Worm (Caenorhabditis elegans) whole organism, young adult: Measurements from ENCODE around the gene R11E3.1.

Experiments used
- C06A6.2 ChIP-seq: fragments of 200-800 bp; sonication (Bioruptor generic); conservative IDR thresholded peaks from 2 replicates; pipeline ENCODE4 v1.3.6; 2022; ENCODE audit warnings: missing genetic modification characterization, missing compliant biosample characterization
- F22D6.2 ChIP-seq: sonication (generic microtip); optimal IDR thresholded peaks from 2 replicates; lab custom pipeline; 2016; ENCODE audit warnings: mild to moderate bottlenecking, missing genetic modification characterization, missing compliant biosample characterization
- F33H1.4 ChIP-seq: fragments of 200-800 bp; sonication (Bioruptor generic); IDR thresholded peaks from 2 replicates; pipeline ENCODE4 v1.3.6; 2022; ENCODE audit warnings: missing genetic modification reagents, missing genetic modification characterization, missing compliant biosample characterization
- F49E8.2 ChIP-seq: sonication (generic microtip); optimal IDR thresholded peaks from 3 replicates; lab custom pipeline; 2017; ENCODE audit warnings: missing genetic modification characterization, mild to moderate bottlenecking, missing compliant biosample characterization, antibody characterized with exemption, moderate library complexity; ENCODE audit not compliant: insufficient read depth
- F55B11.4 ChIP-seq: sonication (generic microtip); optimal IDR thresholded peaks from 2 replicates; lab custom pipeline; 2016; ENCODE audit warnings: missing compliant biosample characterization, missing genetic modification characterization, borderline replicate concordance; ENCODE audit not compliant: insufficient read depth
- K11D2.4 ChIP-seq: fragments of 200-800 bp; sonication (Bioruptor generic); IDR thresholded peaks from 2 replicates; pipeline ENCODE4 v1.3.6; 2022; ENCODE audit warnings: missing genetic modification reagents, missing genetic modification characterization, missing compliant biosample characterization
- T26A5.8 ChIP-seq: sonication (generic microtip); optimal IDR thresholded peaks from 2 replicates; lab custom pipeline; 2016; ENCODE audit warnings: missing genetic modification characterization, missing compliant biosample characterization
- Y53F4B.3 ChIP-seq: fragments of 200-800 bp; sonication (Bioruptor generic); IDR thresholded peaks from 2 replicates; pipeline ENCODE4 v1.3.6; 2022; ENCODE audit warnings: missing genetic modification reagents, missing genetic modification characterization, missing compliant biosample characterization
- Y53G8AR.9 ChIP-seq: fragments of 200-800 bp; sonication (Bioruptor generic); conservative IDR thresholded peaks from 2 replicates; pipeline ENCODE4 v1.3.6; 2022; ENCODE audit warnings: missing genetic modification reagents, missing genetic modification characterization, missing compliant biosample characterization
- Y67H2A.10 ChIP-seq: fragments of 200-800 bp; sonication (Bioruptor generic); conservative IDR thresholded peaks from 2 replicates; pipeline ENCODE4 v1.3.6; 2022; ENCODE audit warnings: missing genetic modification reagents, missing genetic modification characterization, missing compliant biosample characterization
- attf-3 ChIP-seq: fragments of 200-800 bp; sonication (Bioruptor generic); conservative IDR thresholded peaks from 2 replicates; pipeline ENCODE4 v1.3.6; 2022; ENCODE audit warnings: missing genetic modification reagents, missing genetic modification characterization, missing compliant biosample characterization
- cebp-1 ChIP-seq, 2 experiments: fragments of 200-800 bp in 1 of 2; sonication (Bioruptor generic) in 1 of 2; sonication (generic microtip) in 1 of 2; IDR thresholded peaks in 1 of 2; optimal IDR thresholded peaks in 1 of 2; 2 replicates each; pipeline versions ENCODE4 v1.3.6 to Lab custom; 2017 to 2022; ENCODE audit warnings: missing compliant biosample characterization in 2 of 2, missing genetic modification characterization in 2 of 2, mild to moderate bottlenecking in 1 of 2, missing genetic modification reagents in 1 of 2, moderate library complexity in 1 of 2
- ceh-100 ChIP-seq: fragments of 200-800 bp; sonication (Bioruptor generic); IDR thresholded peaks from 2 replicates; pipeline ENCODE4 v1.3.6; 2022; ENCODE audit warnings: missing genetic modification reagents, missing genetic modification characterization, missing compliant biosample characterization
- ceh-27 ChIP-seq: fragments of 200-800 bp; sonication (Bioruptor generic); optimal IDR thresholded peaks from 2 replicates; lab custom pipeline; 2018; ENCODE audit warnings: mild to moderate bottlenecking, missing genetic modification characterization, moderate library complexity, missing compliant biosample characterization
- ceh-40 ChIP-seq: fragments of 200-800 bp; sonication (Bioruptor generic); IDR thresholded peaks from 2 replicates; pipeline ENCODE4 v1.3.6; 2022; ENCODE audit warnings: missing genetic modification characterization, missing compliant biosample characterization
- die-1 ChIP-seq: sonication (generic microtip); optimal IDR thresholded peaks from 2 replicates; lab custom pipeline; 2016; ENCODE audit warnings: missing genotype, mild to moderate bottlenecking, missing genetic modification characterization, missing compliant biosample characterization
- dpl-1 ChIP-seq: fragments of 150-350 bp; optimal IDR thresholded peaks from 2 replicates; lab custom pipeline; 2014; ENCODE audit warnings: missing biosample characterization, missing genetic modification reagents, missing genetic modification characterization
- efl-1 ChIP-seq: fragments of 150-350 bp; optimal IDR thresholded peaks from 2 replicates; lab custom pipeline; 2014; ENCODE audit warnings: missing biosample characterization, missing genetic modification reagents, missing genetic modification characterization
- gei-17 ChIP-seq: fragments of 200-800 bp; sonication (Bioruptor generic); optimal IDR thresholded peaks from 2 replicates; lab custom pipeline; 2018; ENCODE audit warnings: mild to moderate bottlenecking, missing genetic modification characterization, missing compliant biosample characterization
- hlh-12 ChIP-seq: sonication (generic microtip); optimal IDR thresholded peaks from 2 replicates; lab custom pipeline; 2016; ENCODE audit warnings: missing genetic modification characterization, missing compliant biosample characterization
- hlh-26 ChIP-seq: fragments of 200-800 bp; sonication (Bioruptor generic); conservative IDR thresholded peaks from 2 replicates; pipeline ENCODE4 v1.3.6; 2022; ENCODE audit warnings: missing genetic modification reagents, missing genetic modification characterization, missing compliant biosample characterization
- hmg-1.2 ChIP-seq: fragments of 200-800 bp; sonication (Bioruptor generic); IDR thresholded peaks from 2 replicates; pipeline ENCODE4 v1.3.6; 2022; ENCODE audit warnings: missing genetic modification reagents, missing genetic modification characterization, missing compliant biosample characterization
- hmg-20 ChIP-seq: fragments of 200-800 bp; sonication (Bioruptor generic); IDR thresholded peaks from 2 replicates; pipeline ENCODE4 v1.3.6; 2022; ENCODE audit warnings: missing genetic modification reagents, missing genetic modification characterization, missing compliant biosample characterization
- hsf-1 ChIP-seq: fragments of 200-800 bp; sonication (Bioruptor generic); IDR thresholded peaks from 2 replicates; pipeline ENCODE4 v1.3.6; 2022; ENCODE audit warnings: missing genetic modification reagents, missing genetic modification characterization, missing compliant biosample characterization
- lag-1 ChIP-seq: fragments of 200-800 bp; sonication (Bioruptor generic); IDR thresholded peaks from 2 replicates; pipeline ENCODE4 v1.3.6; 2022; ENCODE audit warnings: missing genetic modification reagents, missing genetic modification characterization, missing compliant biosample characterization
- let-526 ChIP-seq: fragments of 200-800 bp; sonication (Bioruptor generic); IDR thresholded peaks from 2 replicates; pipeline ENCODE4 v1.3.6; 2022; ENCODE audit warnings: missing genetic modification reagents, missing genetic modification characterization, missing compliant biosample characterization
- lin-35 ChIP-seq, 3 experiments: fragments of 150-350 bp in 2 of 3; sonication (generic microtip) in 1 of 3; optimal IDR thresholded peaks; 2 replicates each; lab custom pipeline; 2014 to 2018; ENCODE audit warnings: missing biosample characterization in 3 of 3, missing genetic modification characterization in 3 of 3, missing genetic modification reagents in 3 of 3
- lin-40 ChIP-seq: sonication (generic microtip); optimal IDR thresholded peaks from 2 replicates; lab custom pipeline; 2016; ENCODE audit warnings: missing genetic modification characterization, mild to moderate bottlenecking, missing compliant biosample characterization, missing genotype, missing genetic modification reagents
- lir-1 ChIP-seq: fragments of 200-800 bp; sonication (Bioruptor generic); conservative IDR thresholded peaks from 2 replicates; pipeline ENCODE4 v1.3.6; 2022; ENCODE audit warnings: missing genetic modification reagents, missing genetic modification characterization, missing compliant biosample characterization
- lsy-27 ChIP-seq: sonication (generic microtip); optimal IDR thresholded peaks from 2 replicates; lab custom pipeline; 2017; ENCODE audit warnings: missing genetic modification characterization, mild to moderate bottlenecking, missing compliant biosample characterization, antibody characterized with exemption, missing genotype, borderline replicate concordance; ENCODE audit not compliant: insufficient read depth
- madf-10 ChIP-seq: sonication (generic microtip); optimal IDR thresholded peaks from 2 replicates; lab custom pipeline; 2016; ENCODE audit warnings: mild to moderate bottlenecking, missing genetic modification characterization, missing compliant biosample characterization
- madf-6 ChIP-seq: fragments of 200-800 bp; sonication (Bioruptor generic); IDR thresholded peaks from 2 replicates; pipeline ENCODE4 v1.3.6; 2022; ENCODE audit warnings: missing genetic modification reagents, missing genetic modification characterization, missing compliant biosample characterization
- mcd-1 ChIP-seq: fragments of 200-800 bp; sonication (Bioruptor generic); IDR thresholded peaks from 2 replicates; pipeline ENCODE4 v1.3.6; 2022; ENCODE audit warnings: missing genetic modification reagents, missing genetic modification characterization, missing compliant biosample characterization
- nfya-1 ChIP-seq: sonication (generic microtip); optimal IDR thresholded peaks from 2 replicates; lab custom pipeline; 2017; ENCODE audit warnings: antibody characterized with exemption, missing compliant biosample characterization, missing genetic modification characterization, borderline replicate concordance; ENCODE audit not compliant: insufficient read depth
- nfyb-1 ChIP-seq: fragments of 200-800 bp; sonication (Bioruptor generic); IDR thresholded peaks from 2 replicates; pipeline ENCODE4 v1.3.6; 2022; ENCODE audit warnings: missing genetic modification reagents, missing genetic modification characterization, missing compliant biosample characterization
- nhr-120 ChIP-seq: fragments of 200-800 bp; sonication (Bioruptor generic); IDR thresholded peaks from 2 replicates; pipeline ENCODE4 v1.3.6; 2022; ENCODE audit warnings: missing genetic modification characterization, missing compliant biosample characterization
- nhr-179 ChIP-seq: sonication (generic microtip); optimal IDR thresholded peaks from 2 replicates; lab custom pipeline; 2016; ENCODE audit warnings: mild to moderate bottlenecking, missing genetic modification characterization, missing compliant biosample characterization
- nhr-90 ChIP-seq: sonication (generic microtip); optimal IDR thresholded peaks from 2 replicates; lab custom pipeline; 2016; ENCODE audit warnings: missing genotype, mild to moderate bottlenecking, missing genetic modification characterization, missing compliant biosample characterization
- pbrm-1 ChIP-seq: fragments of 200-800 bp; sonication (Bioruptor generic); IDR thresholded peaks from 2 replicates; pipeline ENCODE4 v1.3.6; 2022; ENCODE audit warnings: missing genetic modification reagents, missing genetic modification characterization, missing compliant biosample characterization
- pha-4 ChIP-seq: fragments of 150-350 bp; sonication (generic microtip); optimal IDR thresholded peaks from 2 replicates; lab custom pipeline; 2014; ENCODE audit warnings: missing biosample characterization, missing genetic modification reagents, missing genetic modification characterization
- rec-8 ChIP-seq, 2 experiments: sonication (generic microtip); optimal IDR thresholded peaks; 2 replicates each; lab custom pipeline; 2016; ENCODE audit warnings: mild to moderate bottlenecking in 2 of 2, missing genetic modification characterization in 2 of 2, missing genetic modification reagents in 2 of 2, missing genotype in 2 of 2, missing biosample characterization in 1 of 2, missing compliant biosample characterization in 1 of 2, moderate library complexity in 1 of 2
- rpc-1 ChIP-seq, 2 experiments: fragments of 150-350 bp in 1 of 2; sonication (generic microtip) in 1 of 2; optimal IDR thresholded peaks; 2 replicates each; lab custom pipeline; 2014 to 2018; ENCODE audit warnings: missing biosample characterization in 1 of 2, missing genetic modification characterization in 1 of 2, missing genetic modification reagents in 1 of 2, missing genotype in 1 of 2
- snpc-1.1 ChIP-seq: sonication (generic microtip); optimal IDR thresholded peaks from 2 replicates; lab custom pipeline; 2017; ENCODE audit warnings: missing genetic modification characterization, mild to moderate bottlenecking, missing compliant biosample characterization, antibody characterized with exemption, moderate library complexity, missing genotype, missing genetic modification reagents; ENCODE audit not compliant: insufficient read depth
- xnd-1 ChIP-seq: sonication (generic microtip); optimal IDR thresholded peaks from 2 replicates; lab custom pipeline; 2016; ENCODE audit warnings: missing genotype, missing genetic modification reagents, missing genetic modification characterization, missing compliant biosample characterization
- ztf-22 ChIP-seq: fragments of 200-800 bp; sonication (Bioruptor generic); optimal IDR thresholded peaks from 2 replicates; lab custom pipeline; 2018; ENCODE audit warnings: mild to moderate bottlenecking, missing genetic modification characterization, moderate library complexity, missing compliant biosample characterization
- ztf-28 ChIP-seq: fragments of 200-800 bp; sonication (Bioruptor generic); IDR thresholded peaks from 2 replicates; pipeline ENCODE4 v1.3.6; 2022; ENCODE audit warnings: missing genetic modification reagents, missing genetic modification characterization, missing compliant biosample characterization

R11E3.1 gene

ce11 chrIV:4749728-4750278 is 39.7 kb upstream of the R11E3.1 start, which contains the start of the genes rpl-20 and Y17G9B.5:
TSS of gene rpl-20 (minus strand) at chrIV:4749778.
TSS of gene Y17G9B.5 (plus strand) at chrIV:4750240.
- peak; percentile 98 for TF ChIP-seq hmg-20 (GFP tag; lab: Robert Waterston, UW)
- TF ChIP-seq Y53F4B.3 (GFP tag; lab: Robert Waterston, UW) = peak; percentile 91
- no peak for TF ChIP-seq F55B11.4
- peak; percentile 98 for TF ChIP-seq F49E8.2 (tag; lab: Kevin White, UChicago)
- TF ChIP-seq hlh-26 (GFP tag; lab: Robert Waterston, UW) = no peak
- peak; percentile 96 for TF ChIP-seq dpl-1 (GFP tag; lab: Kevin White, UChicago)
- no peak for TF ChIP-seq nhr-179 (tag; lab: Kevin White, UChicago)
- peak; percentile 100 for TF ChIP-seq K11D2.4 (GFP tag; lab: Robert Waterston, UW)
- peak; percentile 95 for TF ChIP-seq ztf-28 (GFP tag; lab: Robert Waterston, UW)
- TF ChIP-seq hmg-1.2 (GFP tag; lab: Robert Waterston, UW) = peak; percentile 97
- TF ChIP-seq hsf-1 (GFP tag; lab: Robert Waterston, UW) = peak; percentile 97
- TF ChIP-seq efl-1 (GFP tag; lab: Kevin White, UChicago) = peak; percentile 93
- TF ChIP-seq hlh-12 (tag; lab: Kevin White, UChicago) = no peak
- peak; percentile 99 for TF ChIP-seq lin-40 (tag; lab: Kevin White, UChicago)
- TF ChIP-seq mcd-1 (GFP tag; lab: Robert Waterston, UW) = peak; percentile 100
- peak; percentile 90; the same call in 1 of the 2 replicates for TF ChIP-seq lag-1 (GFP tag; lab: Robert Waterston, UW)
- TF ChIP-seq lin-35 (GFP tag; optimal IDR thresholded peaks at IDR 0.05; lab: Kevin White, UChicago) = peak; percentile 49 to 100 (median 90)
- peak; percentile 99 for TF ChIP-seq ceh-27
- peak; percentile 45 for TF ChIP-seq rpc-1 (optimal IDR thresholded peaks at IDR 0.05; lab: Kevin White, UChicago)
- peak; percentile 14 for TF ChIP-seq rpc-1 (tag; optimal IDR thresholded peaks at IDR 0.05; lab: Kevin White, UChicago)
- TF ChIP-seq nfya-1 = no peak
- peak; percentile 99 for TF ChIP-seq nfyb-1 (GFP tag; lab: Robert Waterston, UW)
- TF ChIP-seq die-1 = peak; percentile 91
- TF ChIP-seq F22D6.2 = peak; percentile 96
- peak; percentile 94 for TF ChIP-seq ceh-100 (GFP tag; lab: Robert Waterston, UW)
- peak; percentile 93 for TF ChIP-seq cebp-1 (GFP tag; IDR thresholded peaks at IDR 0.05; lab: Robert Waterston, UW)
- TF ChIP-seq cebp-1 (tag; optimal IDR thresholded peaks at IDR 0.05; lab: Kevin White, UChicago) = peak; percentile 99
- TF ChIP-seq Y67H2A.10 (GFP tag; lab: Robert Waterston, UW) = peak; percentile 96
- TF ChIP-seq gei-17 (GFP tag; lab: Kevin White, UChicago) = peak; percentile 94
- TF ChIP-seq nhr-90 (tag; lab: Kevin White, UChicago) = peak; percentile 93
- peak; percentile 99 for TF ChIP-seq C06A6.2 (GFP tag; lab: Robert Waterston, UW)
- TF ChIP-seq pha-4 = peak; percentile 100
- TF ChIP-seq nhr-120 = peak; percentile 96
- TF ChIP-seq attf-3 (GFP tag; lab: Robert Waterston, UW) = peak; percentile 87
- peak; percentile 99 for TF ChIP-seq madf-6 (GFP tag; lab: Robert Waterston, UW)
- peak; percentile 98 for TF ChIP-seq ztf-22 (GFP tag; lab: Kevin White, UChicago)
- peak; percentile 100 for TF ChIP-seq pbrm-1
- TF ChIP-seq Y53G8AR.9 (GFP tag; lab: Robert Waterston, UW) = peak; percentile 100
- TF ChIP-seq T26A5.8 (tag; lab: Kevin White, UChicago) = peak; percentile 69
- TF ChIP-seq ceh-40 (GFP tag; lab: Robert Waterston, UW) = peak; percentile 92
- peak; percentile 92 for TF ChIP-seq xnd-1
- TF ChIP-seq lir-1 (GFP tag; lab: Robert Waterston, UW) = peak; percentile 99
- peak; percentile 71 for TF ChIP-seq lsy-27 (tag; lab: Kevin White, UChicago)
- peak; percentile 99 for TF ChIP-seq let-526 (GFP tag; lab: Robert Waterston, UW)
- TF ChIP-seq rec-8 (tag; optimal IDR thresholded peaks at IDR 0.05; lab: Kevin White, UChicago) = peak; percentile 79 to 81
- peak; percentile 97 for TF ChIP-seq madf-10 (tag; lab: Kevin White, UChicago)
- peak; percentile 92 for TF ChIP-seq snpc-1.1
- peak; percentile 98 for TF ChIP-seq F33H1.4 (GFP tag; lab: Robert Waterston, UW)
